Worm (Caenorhabditis elegans) whole organism, midembryonic: ENCODE results near the gene R07E5.4.
A peak's percentile ranks its signal among the peaks of the same experiment; 100 is the strongest.

Experiments
- T22C8.4 ChIP-seq: fragments of 200-800 bp; sonication (Bioruptor generic); IDR thresholded peaks from 2 replicates; pipeline ENCODE4 v1.3.6; 2022; ENCODE audit warnings: missing genetic modification characterization, missing compliant biosample characterization
- cog-1 ChIP-seq: sonication (generic microtip); optimal IDR thresholded peaks from 2 replicates; lab custom pipeline; 2016; ENCODE audit warnings: missing genetic modification characterization, missing compliant biosample characterization
- flt-1 ChIP-seq: fragments of 200-800 bp; sonication (Bioruptor generic); IDR thresholded peaks from 2 replicates; pipeline ENCODE4 v1.3.6; 2022; ENCODE audit warnings: missing genetic modification characterization, missing compliant biosample characterization
- klf-2 ChIP-seq: fragments of 200-800 bp; sonication (Bioruptor generic); conservative IDR thresholded peaks from 2 replicates; pipeline ENCODE4 v1.3.6; 2022; ENCODE audit warnings: missing genetic modification reagents, missing genetic modification characterization, missing compliant biosample characterization
- med-1 ChIP-seq: sonication (generic microtip); optimal IDR thresholded peaks from 2 replicates; lab custom pipeline; 2017; ENCODE audit warnings: missing genetic modification characterization, mild to moderate bottlenecking, missing compliant biosample characterization, antibody characterized with exemption, missing genetic modification reagents; ENCODE audit not compliant: insufficient read depth
- ref-1 ChIP-seq: fragments of 200-800 bp; sonication (Bioruptor generic); conservative IDR thresholded peaks from 2 replicates; pipeline ENCODE4 v1.3.6; 2022; ENCODE audit warnings: missing genetic modification reagents, missing genetic modification characterization, missing compliant biosample characterization
- tab-1 ChIP-seq: fragments of 200-800 bp; sonication (Bioruptor generic); IDR thresholded peaks from 2 replicates; pipeline ENCODE4 v1.3.6; 2022; ENCODE audit warnings: missing genetic modification characterization, missing compliant biosample characterization
- ztf-23 ChIP-seq: fragments of 200-800 bp; sonication (Bioruptor generic); IDR thresholded peaks from 2 replicates; pipeline ENCODE4 v1.3.6; 2022; ENCODE audit warnings: missing genetic modification reagents, missing genetic modification characterization, missing compliant biosample characterization
- ztf-29 ChIP-seq: fragments of 200-800 bp; sonication (Bioruptor generic); IDR thresholded peaks from 2 replicates; pipeline ENCODE4 v1.3.6; 2022; ENCODE audit warnings: missing genetic modification reagents, missing genetic modification characterization, missing compliant biosample characterization

The R07E5.4 gene

ce11 chrIII:4428797-4429196 is 34.2 kb downstream of the R07E5.4 start:
- peak; percentile 64 for TF ChIP-seq T22C8.4
- 0 out of 2 replicates have a peak, but pooled peaks have one; percentile 9 for TF ChIP-seq ref-1 (GFP tag; lab: Robert Waterston, UW)
- TF ChIP-seq med-1 (GFP tag; lab: Kevin White, UChicago), result no peak
- no peak for TF ChIP-seq ztf-29 (GFP tag; lab: Robert Waterston, UW)
- TF ChIP-seq tab-1 (GFP tag; lab: Robert Waterston, UW), result peak; percentile 76
- TF ChIP-seq flt-1, result no peak; the same call in 1 of the 2 replicates
- TF ChIP-seq klf-2 (GFP tag; lab: Robert Waterston, UW), result no peak
- TF ChIP-seq ztf-23 (GFP tag; lab: Robert Waterston, UW), result peak; percentile 59; the same call in 1 of the 2 replicates
- TF ChIP-seq cog-1 (tag; lab: Kevin White, UChicago), result no peak

- TF ChIP-seq T22C8.4, result no peak
- no peak for TF ChIP-seq ztf-23 (GFP tag; lab: Robert Waterston, UW)
- no peak for TF ChIP-seq tab-1 (GFP tag; lab: Robert Waterston, UW)
- no peak for TF ChIP-seq ztf-29 (GFP tag; lab: Robert Waterston, UW)
- TF ChIP-seq klf-2 (GFP tag; lab: Robert Waterston, UW), result no peak
- no peak for TF ChIP-seq med-1 (GFP tag; lab: Kevin White, UChicago)
- no peak for TF ChIP-seq cog-1 (tag; lab: Kevin White, UChicago)
- TF ChIP-seq ref-1 (GFP tag; lab: Robert Waterston, UW), result no peak
- no peak for TF ChIP-seq flt-1
Measured at ce11 chrIII:4429402-4429801, 34.8 kb downstream of the R07E5.4 start, which contains the start of gene C28A5.6. C28A5.6 (minus strand) TSS chrIII:4429502.

- TF ChIP-seq cog-1 (tag; lab: Kevin White, UChicago) (no peak), tab-1 (GFP tag; lab: Robert Waterston, UW) (no peak), med-1 (GFP tag; lab: Kevin White, UChicago) (no peak)
Measured at ce11 chrIII:4434294-4434781, 39.7 kb downstream of the R07E5.4 start, which contains the start of gene C28A5.1. C28A5.1 (minus strand) TSS chrIII:4434344.

ce11 chrIII:4435262-4435661 is 40.7 kb downstream of the R07E5.4 start:
- no peak for TF ChIP-seq cog-1 (tag; lab: Kevin White, UChicago)
- TF ChIP-seq klf-2 (GFP tag; lab: Robert Waterston, UW), result no peak
- TF ChIP-seq med-1 (GFP tag; lab: Kevin White, UChicago), result no peak
- TF ChIP-seq flt-1, result no peak
- TF ChIP-seq T22C8.4, result no peak
- no peak for TF ChIP-seq ztf-23 (GFP tag; lab: Robert Waterston, UW)
- no peak for TF ChIP-seq ref-1 (GFP tag; lab: Robert Waterston, UW)
- no peak for TF ChIP-seq ztf-29 (GFP tag; lab: Robert Waterston, UW)
- TF ChIP-seq tab-1 (GFP tag; lab: Robert Waterston, UW), result no peak

- TF ChIP-seq klf-2 (GFP tag; lab: Robert Waterston, UW), result no peak
- TF ChIP-seq med-1 (GFP tag; lab: Kevin White, UChicago), result no peak
- TF ChIP-seq cog-1 (tag; lab: Kevin White, UChicago), result no peak
Measured at ce11 chrIII:4439493-4439983, 44.9 kb downstream of the R07E5.4 start, which contains the start of gene C28A5.2. C28A5.2 (minus strand) TSS chrIII:4439543.

ce11 chrIII:4441781-4442180 is 47.2 kb downstream of the R07E5.4 start, which contains the start of gene nex-3:
nex-3 (plus strand) TSS chrIII:4442081.
- TF ChIP-seq med-1 (GFP tag; lab: Kevin White, UChicago) (no peak), flt-1 (no peak), T22C8.4 (no peak), cog-1 (tag; lab: Kevin White, UChicago) (no peak), ref-1 (GFP tag; lab: Robert Waterston, UW) (no peak), klf-2 (GFP tag; lab: Robert Waterston, UW) (no peak), tab-1 (GFP tag; lab: Robert Waterston, UW) (no peak), ztf-29 (GFP tag; lab: Robert Waterston, UW) (no peak), ztf-23 (GFP tag; lab: Robert Waterston, UW) (no peak)

ce11 chrIII:4444492-4444891 is 49.9 kb downstream of the R07E5.4 start:
- TF ChIP-seq flt-1, result no peak
- no peak for TF ChIP-seq med-1 (GFP tag; lab: Kevin White, UChicago)
- no peak for TF ChIP-seq ref-1 (GFP tag; lab: Robert Waterston, UW)
- no peak for TF ChIP-seq ztf-29 (GFP tag; lab: Robert Waterston, UW)
- no peak for TF ChIP-seq klf-2 (GFP tag; lab: Robert Waterston, UW)
- TF ChIP-seq T22C8.4, result no peak
- TF ChIP-seq tab-1 (GFP tag; lab: Robert Waterston, UW), result no peak
- no peak for TF ChIP-seq cog-1 (tag; lab: Kevin White, UChicago)
- no peak for TF ChIP-seq ztf-23 (GFP tag; lab: Robert Waterston, UW)
